Worm (Caenorhabditis elegans): ENCODE results near the gene pes-1.

DNA sequence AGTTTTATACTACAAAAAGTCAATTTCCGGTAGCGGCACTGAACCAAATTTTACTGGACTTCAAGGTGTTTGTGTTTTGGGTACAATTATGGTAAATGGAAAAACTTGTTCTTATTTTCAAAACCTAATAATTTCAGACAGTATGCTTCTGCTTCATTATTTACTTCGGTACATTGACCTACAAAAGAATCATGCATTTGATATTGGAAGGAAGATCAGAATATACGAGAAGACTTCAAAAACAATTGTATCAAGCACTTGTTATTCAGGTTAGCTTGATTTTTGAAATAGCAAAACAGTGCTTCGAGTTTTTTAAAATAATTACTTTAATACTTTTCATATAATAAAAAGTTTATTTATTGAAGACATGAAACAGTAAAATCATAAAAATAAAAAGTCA is 9.4 kb upstream of the pes-1 start:
- TF ChIP-seq nhr-77 (tag; optimal IDR thresholded peaks at IDR 0.05) = no peak
- TF ChIP-seq skn-1 (tag; optimal IDR thresholded peaks at IDR 0.05) = no peak
- TF ChIP-seq ama-1 (optimal IDR thresholded peaks at IDR 0.05) = no peak
- TF ChIP-seq nhr-12 (tag; optimal IDR thresholded peaks at IDR 0.05) = no peak
- no peak for TF ChIP-seq R02D3.7 (tag; optimal IDR thresholded peaks at IDR 0.05)
- no peak for TF ChIP-seq nhr-6 (tag; optimal IDR thresholded peaks at IDR 0.05)
- TF ChIP-seq blmp-1 (tag; optimal IDR thresholded peaks at IDR 0.05; ENCODE audit: insufficient read depth) = no peak
- no peak for TF ChIP-seq fos-1 (tag; optimal IDR thresholded peaks at IDR 0.05)
- TF ChIP-seq nhr-23 (tag; optimal IDR thresholded peaks at IDR 0.05) = no peak
- no peak for TF ChIP-seq alr-1 (tag; optimal IDR thresholded peaks at IDR 0.05)
- TF ChIP-seq elt-1 (tag; optimal IDR thresholded peaks at IDR 0.05) = no peak
- TF ChIP-seq snpc-4 (tag; optimal IDR thresholded peaks at IDR 0.05) = no peak
- no peak for TF ChIP-seq ZK546.5 (tag; optimal IDR thresholded peaks at IDR 0.05)

Data from whole organism, L2 larva.